Worm (Caenorhabditis elegans) whole organism, young adult: Measurements from ENCODE around the gene B0024.11.

Experiments used
- F39B2.1 ChIP-seq: fragments of 200-800 bp; sonication (Bioruptor generic); IDR thresholded peaks from 2 replicates; pipeline ENCODE4 v1.3.6; 2022; ENCODE audit warnings: missing genetic modification reagents, missing genetic modification characterization, missing compliant biosample characterization
- F57A8.1 ChIP-seq: fragments of 200-800 bp; sonication (Bioruptor generic); optimal IDR thresholded peaks from 2 replicates; lab custom pipeline; 2018; ENCODE audit warnings: mild to moderate bottlenecking, missing genetic modification characterization, moderate library complexity, missing compliant biosample characterization
- T26A5.8 ChIP-seq: sonication (generic microtip); optimal IDR thresholded peaks from 2 replicates; lab custom pipeline; 2016; ENCODE audit warnings: missing genetic modification characterization, missing compliant biosample characterization
- bed-2 ChIP-seq: fragments of 200-800 bp; sonication (Bioruptor generic); IDR thresholded peaks from 2 replicates; pipeline ENCODE4 v1.3.6; 2022; ENCODE audit warnings: missing genetic modification reagents, missing genetic modification characterization, missing compliant biosample characterization
- die-1 ChIP-seq: sonication (generic microtip); optimal IDR thresholded peaks from 2 replicates; lab custom pipeline; 2016; ENCODE audit warnings: missing genotype, mild to moderate bottlenecking, missing genetic modification characterization, missing compliant biosample characterization
- dpl-1 ChIP-seq: fragments of 150-350 bp; optimal IDR thresholded peaks from 2 replicates; lab custom pipeline; 2014; ENCODE audit warnings: missing biosample characterization, missing genetic modification reagents, missing genetic modification characterization
- hsf-1 ChIP-seq: fragments of 200-800 bp; sonication (Bioruptor generic); IDR thresholded peaks from 2 replicates; pipeline ENCODE4 v1.3.6; 2022; ENCODE audit warnings: missing genetic modification reagents, missing genetic modification characterization, missing compliant biosample characterization
- lag-1 ChIP-seq: fragments of 200-800 bp; sonication (Bioruptor generic); IDR thresholded peaks from 2 replicates; pipeline ENCODE4 v1.3.6; 2022; ENCODE audit warnings: missing genetic modification reagents, missing genetic modification characterization, missing compliant biosample characterization
- pha-4 ChIP-seq: fragments of 150-350 bp; sonication (generic microtip); optimal IDR thresholded peaks from 2 replicates; lab custom pipeline; 2014; ENCODE audit warnings: missing biosample characterization, missing genetic modification reagents, missing genetic modification characterization
- rpc-1 ChIP-seq, 2 experiments: fragments of 150-350 bp in 1 of 2; sonication (generic microtip) in 1 of 2; optimal IDR thresholded peaks; 2 replicates each; lab custom pipeline; 2014 to 2018; ENCODE audit warnings: missing biosample characterization in 1 of 2, missing genetic modification characterization in 1 of 2, missing genetic modification reagents in 1 of 2, missing genotype in 1 of 2
- ztf-28 ChIP-seq: fragments of 200-800 bp; sonication (Bioruptor generic); IDR thresholded peaks from 2 replicates; pipeline ENCODE4 v1.3.6; 2022; ENCODE audit warnings: missing genetic modification reagents, missing genetic modification characterization, missing compliant biosample characterization

DNA sequence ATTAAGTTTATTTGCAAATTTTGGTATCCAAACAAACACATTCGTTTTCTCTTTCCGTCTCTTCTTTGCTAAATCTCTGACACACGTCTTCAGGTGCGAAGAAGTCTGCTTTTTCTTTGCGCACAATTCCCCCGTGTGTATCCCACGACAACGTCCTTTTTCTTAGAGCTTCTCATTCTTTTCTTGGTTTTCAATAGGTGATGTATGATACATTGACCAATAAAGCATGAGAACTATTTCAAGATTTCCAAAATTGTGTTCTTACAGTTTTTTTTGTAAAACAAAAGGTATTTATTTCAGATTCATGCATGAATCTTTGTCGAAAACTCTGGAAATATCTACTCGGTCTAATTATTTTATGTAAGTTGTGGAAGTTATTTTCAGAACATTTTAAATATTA is 29.6 kb downstream of the B0024.11 start, which contains the start of gene B0024.15:
- TF ChIP-seq pha-4 (tag; lab: Kevin White, UChicago) = no peak
- no peak for TF ChIP-seq F57A8.1
- no peak for TF ChIP-seq bed-2 (GFP tag; lab: Robert Waterston, UW)
- no peak for TF ChIP-seq F39B2.1 (GFP tag; lab: Robert Waterston, UW)
- TF ChIP-seq hsf-1 = no peak
- no peak for TF ChIP-seq T26A5.8 (tag; lab: Kevin White, UChicago)
- TF ChIP-seq die-1 (tag; lab: Kevin White, UChicago) = no peak
- no peak for TF ChIP-seq ztf-28 (GFP tag; lab: Robert Waterston, UW)
- TF ChIP-seq lag-1 (GFP tag; lab: Robert Waterston, UW) = no peak
- TF ChIP-seq rpc-1 (optimal IDR thresholded peaks at IDR 0.05; lab: Kevin White, UChicago) = no peak
- TF ChIP-seq rpc-1 (tag; optimal IDR thresholded peaks at IDR 0.05; lab: Kevin White, UChicago) = no peak
- TF ChIP-seq dpl-1 (GFP tag; lab: Kevin White, UChicago) = no peak
